Comparison of ENCODE assay signal across 3 fruit fly cellular contexts in the genomic region with DNA sequence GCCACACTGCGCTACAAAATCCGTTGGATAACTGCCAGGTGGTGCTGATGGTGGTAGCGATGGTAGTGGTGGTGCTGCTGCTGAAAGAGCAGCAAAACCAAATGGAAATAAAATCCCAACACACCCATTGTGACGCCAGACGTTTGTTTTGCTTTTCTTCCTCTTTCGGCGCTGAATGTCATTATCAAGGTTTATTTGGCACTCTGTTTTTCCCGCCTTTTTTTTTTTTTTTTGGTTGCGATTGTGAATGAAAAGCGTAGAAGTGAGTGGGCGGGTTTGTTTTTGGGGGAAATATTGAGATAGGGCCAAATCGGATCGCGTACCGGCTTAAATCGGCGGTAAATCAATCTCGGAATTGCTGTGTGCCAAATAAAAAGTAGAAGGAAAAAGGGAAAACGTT.
TF ChIP-seq lines count a peak whose summit lies in the region.

No protein-coding gene starts in this region.

- TF ChIP-seq CTCF in whole organism, embryonic (GFP tag; optimal IDR thresholded peaks at IDR 0.05; lab: Kevin White, UChicago): no peak

TF ChIP-seq in whole organism, embryonic, 481 proteins besides CTCF, POLR2A, EP300 and RAD21:
- TF ChIP-seq ftz-f1 (GFP tag; optimal IDR thresholded peaks at IDR 0.05; lab: Kevin White, UChicago) (peak; percentile 4), sr (GFP tag; IDR thresholded peaks at IDR 0.05; lab: Robert Waterston, UW) (peak; percentile 56; the same call in 1 of the 3 replicates), odd (GFP tag; optimal IDR thresholded peaks at IDR 0.05; lab: Kevin White, UChicago) (no peak), Drgx (GFP tag; IDR thresholded peaks at IDR 0.05; lab: Robert Waterston, UW) (0 out of 2 replicates have a peak, but pooled peaks have one; percentile 9), CG17385 (GFP tag; optimal IDR thresholded peaks at IDR 0.05; lab: Kevin White, UChicago) (peak; percentile 37), CG17186 (GFP tag; optimal IDR thresholded peaks at IDR 0.05; lab: Kevin White, UChicago) (no peak)

TF ChIP-seq in whole organism, prepupa, 60 proteins besides CTCF, POLR2A, EP300 and RAD21:
- no peak for TF ChIP-seq CG1621 (tag; optimal IDR thresholded peaks at IDR 0.05; lab: Kevin White, UChicago)
- no peak for TF ChIP-seq CG32006 (GFP tag; optimal IDR thresholded peaks at IDR 0.05; lab: Kevin White, UChicago)
- no peak for TF ChIP-seq CG6276 (GFP tag; optimal IDR thresholded peaks at IDR 0.05; lab: Kevin White, UChicago)
- TF ChIP-seq CG11294 (GFP tag; IDR thresholded peaks at IDR 0.05; lab: Robert Waterston, UW): no peak
- TF ChIP-seq svp (GFP tag; lab: Kevin White, UChicago): peak; percentile 48
- TF ChIP-seq salr (GFP tag; optimal IDR thresholded peaks at IDR 0.05; lab: Kevin White, UChicago): no peak
- TF ChIP-seq CG6808 (GFP tag; optimal IDR thresholded peaks at IDR 0.05; lab: Kevin White, UChicago): no peak
- no peak for TF ChIP-seq Ets96B (tag; optimal IDR thresholded peaks at IDR 0.05; lab: Kevin White, UChicago)

TF ChIP-seq in whole organism, wandering third instar larva, 38 proteins besides CTCF, POLR2A, EP300 and RAD21:
- TF ChIP-seq dmrt93B (GFP tag; optimal IDR thresholded peaks at IDR 0.05; lab: Kevin White, UChicago) (no peak), psq (GFP tag; optimal IDR thresholded peaks at IDR 0.05; lab: Kevin White, UChicago) (no peak), CG32264 (GFP tag; optimal IDR thresholded peaks at IDR 0.05; lab: Kevin White, UChicago) (no peak), Dif (GFP tag; optimal IDR thresholded peaks at IDR 0.05; lab: Kevin White, UChicago; ENCODE audit: partially characterized antibody) (no peak), Rel (GFP tag; optimal IDR thresholded peaks at IDR 0.05; lab: Kevin White, UChicago) (no peak), Rel (tag; optimal IDR thresholded peaks at IDR 0.05; lab: Kevin White, UChicago) (peak; percentile 60), dl (GFP tag; optimal IDR thresholded peaks at IDR 0.05; lab: Kevin White, UChicago; ENCODE audit: insufficient read depth in 1 of 2, partially characterized antibody in 2 of 2) (no peak), br (GFP tag; optimal IDR thresholded peaks at IDR 0.05; lab: Kevin White, UChicago) (no peak), usp (GFP tag; optimal IDR thresholded peaks at IDR 0.05; lab: Kevin White, UChicago) (no peak)
